Worm (Caenorhabditis elegans) whole organism, L2 larva: ENCODE results near the gene ZK892.5.

ENCODE experiments used
- R02D3.7 ChIP-seq: fragments of 150-350 bp; optimal IDR thresholded peaks from 2 replicates; lab custom pipeline; 2014; ENCODE audit warnings: missing biosample characterization, missing genetic modification characterization
- crh-2 ChIP-seq: sonication (generic microtip); optimal IDR thresholded peaks from 2 replicates; lab custom pipeline; 2017; ENCODE audit warnings: missing biosample characterization, missing genetic modification characterization
- mab-5 ChIP-seq: fragments of 150-350 bp; optimal IDR thresholded peaks from 2 replicates; lab custom pipeline; 2014; ENCODE audit warnings: missing biosample characterization, missing genetic modification characterization
- ztf-11 ChIP-seq: sonication (generic microtip); optimal IDR thresholded peaks from 2 replicates; lab custom pipeline; 2017; ENCODE audit warnings: missing biosample characterization, missing genetic modification characterization
- ztf-4 ChIP-seq: fragments of 150-350 bp; optimal IDR thresholded peaks from 2 replicates; lab custom pipeline; 2014; ENCODE audit warnings: missing biosample characterization, missing genetic modification characterization

- TF ChIP-seq mab-5 (tag; lab: Kevin White, UChicago): no peak
- TF ChIP-seq R02D3.7: no peak
- no peak for TF ChIP-seq ztf-4 (tag; lab: Kevin White, UChicago)
- no peak for TF ChIP-seq crh-2
- TF ChIP-seq ztf-11 (tag; lab: Kevin White, UChicago): no peak
These were observed 19.4 kb upstream of the ZK892.5 start for ce11 chrII:9988620-9989019.
